Worm (Caenorhabditis elegans) whole organism, mixed stage, embryonic: ENCODE measurements around the gene C54C6.7.

Experiments used
- elt-3 ChIP-seq: fragments of 150-350 bp; optimal IDR thresholded peaks from 2 replicates; lab custom pipeline; 2014; ENCODE audit warnings: missing biosample characterization, missing genetic modification characterization
- hlh-1 ChIP-seq: fragments of 150-350 bp; optimal IDR thresholded peaks from 2 replicates; lab custom pipeline; 2014; ENCODE audit warnings: missing biosample characterization, missing genetic modification reagents, missing genetic modification characterization
- lsy-2 ChIP-seq: fragments of 150-350 bp; optimal IDR thresholded peaks from 2 replicates; lab custom pipeline; 2014; ENCODE audit warnings: missing biosample characterization, missing genetic modification characterization
- nhr-237 ChIP-seq: fragments of 150-350 bp; optimal IDR thresholded peaks from 2 replicates; lab custom pipeline; 2014; ENCODE audit warnings: missing biosample characterization, missing genetic modification characterization
- pha-4 ChIP-seq: fragments of 150-350 bp; optimal IDR thresholded peaks from 2 replicates; lab custom pipeline; 2018; ENCODE audit warnings: missing biosample characterization, missing genetic modification reagents, missing genetic modification characterization
- snpc-4 ChIP-seq: fragments of 150-350 bp; optimal IDR thresholded peaks from 2 replicates; lab custom pipeline; 2014; ENCODE audit warnings: missing biosample characterization, missing genetic modification characterization
- unc-39 ChIP-seq: fragments of 150-350 bp; optimal IDR thresholded peaks from 2 replicates; lab custom pipeline; 2014; ENCODE audit warnings: missing biosample characterization, missing genetic modification characterization
- ztf-11 ChIP-seq: fragments of 150-350 bp; optimal IDR thresholded peaks from 2 replicates; lab custom pipeline; 2014; ENCODE audit warnings: missing biosample characterization, missing genetic modification characterization

- TF ChIP-seq pha-4 (tag; lab: Kevin White, UChicago) = no peak
- no peak for TF ChIP-seq elt-3
- TF ChIP-seq unc-39 = no peak
- TF ChIP-seq ztf-11 = no peak
- no peak for TF ChIP-seq lsy-2 (tag; lab: Kevin White, UChicago)
- no peak for TF ChIP-seq nhr-237 (tag; lab: Kevin White, UChicago)
- TF ChIP-seq snpc-4 (tag; lab: Kevin White, UChicago) = no peak
- no peak for TF ChIP-seq hlh-1 (tag; lab: Kevin White, UChicago)
Measured at ce11 chrIII:3546323-3546722, at the start of gene C54C6.7.
